Fruit fly (Drosophila melanogaster) whole organism, prepupa: ENCODE measurements around the gene CG42828.

Experiments
- CG4318 ChIP-seq: fragments of 200-800 bp; sonication (Bioruptor generic); optimal IDR thresholded peaks from 3 replicates; lab custom pipeline; 2017; ENCODE audit warnings: missing biosample characterization, mild to moderate bottlenecking, missing genetic modification characterization
- CG8319 ChIP-seq: fragments of 200-800 bp; sonication (Bioruptor generic); optimal IDR thresholded peaks from 3 replicates; lab custom pipeline; 2016; ENCODE audit warnings: missing biosample characterization, missing genetic modification characterization
- Ets21C ChIP-seq: fragments of 200-800 bp; sonication (Bioruptor generic); optimal IDR thresholded peaks from 3 replicates; lab custom pipeline; 2016; ENCODE audit warnings: missing biosample characterization, missing genetic modification characterization
- Hr39 ChIP-seq: fragments of 200-800 bp; sonication (Bioruptor generic); optimal IDR thresholded peaks from 2 replicates; lab custom pipeline; 2016; ENCODE audit warnings: missing biosample characterization, missing genetic modification characterization
- Hr4 ChIP-seq: fragments of 200-800 bp; sonication (Bioruptor generic); optimal IDR thresholded peaks from 3 replicates; lab custom pipeline; 2016; ENCODE audit warnings: missing biosample characterization, missing genetic modification characterization
- Sox102F ChIP-seq: fragments of 200-800 bp; sonication (Bioruptor generic); optimal IDR thresholded peaks from 2 replicates; lab custom pipeline; 2016; ENCODE audit warnings: missing biosample characterization, mild to moderate bottlenecking, missing genetic modification characterization
- achi ChIP-seq: fragments of 200-800 bp; sonication (Bioruptor generic); optimal IDR thresholded peaks from 3 replicates; lab custom pipeline; 2016; ENCODE audit warnings: missing biosample characterization, missing genetic modification characterization
- svp ChIP-seq: fragments of 200-800 bp; sonication (Bioruptor generic); peaks from one replicate; lab custom pipeline; 2016; ENCODE audit warnings: missing biosample characterization, missing genetic modification characterization
- topi ChIP-seq: fragments of 200-800 bp; sonication (Bioruptor generic); optimal IDR thresholded peaks from 3 replicates; lab custom pipeline; 2016; ENCODE audit warnings: missing biosample characterization, missing genetic modification characterization

DNA sequence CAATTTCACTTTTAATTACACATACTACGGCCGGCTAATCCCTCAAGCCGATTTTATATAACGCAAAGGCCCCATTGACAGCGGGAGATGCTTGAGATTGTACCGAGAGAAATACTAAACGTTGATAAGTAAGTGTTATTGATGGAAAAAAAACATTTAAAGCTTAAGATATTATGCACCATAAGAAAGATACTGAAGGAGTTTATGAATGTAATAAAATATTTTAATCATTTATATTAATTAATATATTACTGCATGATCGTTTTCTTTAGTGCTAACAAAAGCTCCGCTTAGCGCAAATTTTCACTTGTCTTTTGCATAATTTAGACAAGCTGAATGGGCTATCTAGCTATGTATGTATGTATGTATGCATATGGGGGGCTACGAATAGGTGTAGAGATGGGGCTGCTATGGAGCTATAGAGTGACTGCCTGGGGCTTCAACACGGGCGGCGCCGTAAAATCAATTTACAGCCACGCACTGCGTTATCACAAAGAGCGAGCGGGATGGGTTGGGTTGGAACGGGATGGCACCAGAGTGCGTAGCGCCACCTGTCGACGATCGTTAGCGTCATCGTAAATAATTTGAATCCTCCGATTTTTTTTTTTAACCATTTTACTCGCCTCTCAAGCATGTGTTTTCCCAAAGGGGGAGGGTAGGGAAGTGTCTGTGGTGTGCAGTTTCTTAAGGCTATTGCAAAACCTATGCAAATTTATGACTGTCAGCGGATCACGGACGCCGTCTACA, 23.2 kb downstream of the CG42828 start:
- TF ChIP-seq achi (GFP tag; lab: Kevin White, UChicago), result peak; percentile 2
- TF ChIP-seq Hr4 (GFP tag; lab: Kevin White, UChicago), result peak; percentile 39
- TF ChIP-seq CG8319 (GFP tag; lab: Kevin White, UChicago), result no peak
- no peak for TF ChIP-seq topi
- TF ChIP-seq CG4318 (GFP tag; lab: Kevin White, UChicago), result peak; percentile 19
- TF ChIP-seq Ets21C (GFP tag; lab: Kevin White, UChicago), result no peak
- no peak for TF ChIP-seq svp (GFP tag; lab: Kevin White, UChicago)
- TF ChIP-seq Sox102F (GFP tag; lab: Kevin White, UChicago), result no peak
- no peak for TF ChIP-seq Hr39
